Worm (Caenorhabditis elegans): ENCODE data around the gene ZK643.5.

The ZK643.5 gene

DNA sequence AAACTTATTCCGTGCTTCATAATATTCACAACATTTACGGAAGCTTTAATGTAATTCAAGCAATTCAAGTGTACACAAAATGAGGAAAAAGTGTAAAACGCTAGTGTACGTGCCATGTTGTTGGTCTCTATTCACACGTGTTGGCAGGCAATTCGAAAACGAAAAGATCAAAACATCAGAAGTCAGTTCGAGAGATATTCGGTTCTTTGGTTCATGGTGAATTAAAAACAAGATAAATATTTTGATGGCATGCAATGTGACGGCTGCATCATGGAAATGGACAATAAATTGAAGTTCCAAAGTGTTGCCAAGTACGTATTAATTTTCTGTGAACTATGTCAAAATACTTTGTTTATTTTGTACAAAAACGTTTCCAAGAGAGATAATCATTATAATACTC lies 33.9 kb downstream of the ZK643.5 start:
- TF ChIP-seq dao-5 (tag; optimal IDR thresholded peaks at IDR 0.05) (no peak), him-1 (tag; optimal IDR thresholded peaks at IDR 0.05) (no peak), W03F9.2 (tag; optimal IDR thresholded peaks at IDR 0.05) (no peak)

DNA sequence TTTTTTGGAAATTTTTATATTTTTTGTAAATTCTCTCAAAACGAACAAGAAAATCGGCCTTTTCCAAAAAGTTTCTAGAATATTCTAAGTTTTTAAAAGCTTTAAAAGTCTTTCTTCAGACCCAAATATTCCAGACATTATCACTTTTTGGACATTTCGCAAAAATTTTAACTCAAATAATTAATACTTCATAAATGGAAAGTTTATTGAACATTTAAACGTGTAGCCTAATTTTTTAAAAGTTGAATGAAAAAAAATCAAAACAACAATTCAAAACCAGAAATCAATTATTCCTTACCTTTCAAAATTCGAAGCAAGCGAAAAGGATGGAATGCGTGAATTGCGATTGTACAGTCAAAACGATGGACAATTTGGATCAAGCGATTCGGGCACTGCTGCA lies 36.2 kb downstream of the ZK643.5 start, which contains the start of gene ZK637.15:
TSS of gene ZK637.15 (plus strand) at position 301 of the 400 bp plus-strand sequence.
- TF ChIP-seq dao-5 (tag; optimal IDR thresholded peaks at IDR 0.05): no peak
- TF ChIP-seq W03F9.2 (tag; optimal IDR thresholded peaks at IDR 0.05): no peak
- no peak for TF ChIP-seq him-1 (tag; optimal IDR thresholded peaks at IDR 0.05)

DNA sequence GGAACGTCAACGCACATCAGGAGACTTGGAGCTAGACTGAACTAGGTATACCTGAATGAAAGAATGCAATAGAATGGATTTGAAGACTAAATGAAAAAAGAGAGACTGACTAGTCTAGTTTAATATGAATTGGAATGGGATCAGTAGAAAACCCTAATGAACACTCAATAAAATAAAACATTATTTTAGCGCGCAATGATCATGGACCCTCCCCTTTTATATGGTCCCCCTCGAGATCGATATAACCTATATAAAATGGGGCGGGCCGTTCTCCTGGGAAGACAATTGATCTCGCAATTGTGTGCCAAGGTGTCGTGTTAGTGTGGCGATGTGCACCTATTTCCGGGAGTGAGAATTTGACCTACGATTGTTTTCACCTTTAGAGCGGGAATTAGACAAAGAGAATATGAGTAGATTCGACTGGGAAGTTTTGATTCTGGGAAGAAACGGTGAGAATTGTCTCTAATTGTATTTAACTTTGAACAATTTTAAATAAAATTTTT lies 38.1 kb downstream of the ZK643.5 start, which contains the start of gene cdc-25.3:
TSS of gene cdc-25.3 (minus strand) at position 51 of the 503 bp plus-strand sequence.
- no peak for TF ChIP-seq dao-5 (tag; optimal IDR thresholded peaks at IDR 0.05)
- TF ChIP-seq W03F9.2 (tag; optimal IDR thresholded peaks at IDR 0.05): no peak
- no peak for TF ChIP-seq him-1 (tag; optimal IDR thresholded peaks at IDR 0.05)

DNA sequence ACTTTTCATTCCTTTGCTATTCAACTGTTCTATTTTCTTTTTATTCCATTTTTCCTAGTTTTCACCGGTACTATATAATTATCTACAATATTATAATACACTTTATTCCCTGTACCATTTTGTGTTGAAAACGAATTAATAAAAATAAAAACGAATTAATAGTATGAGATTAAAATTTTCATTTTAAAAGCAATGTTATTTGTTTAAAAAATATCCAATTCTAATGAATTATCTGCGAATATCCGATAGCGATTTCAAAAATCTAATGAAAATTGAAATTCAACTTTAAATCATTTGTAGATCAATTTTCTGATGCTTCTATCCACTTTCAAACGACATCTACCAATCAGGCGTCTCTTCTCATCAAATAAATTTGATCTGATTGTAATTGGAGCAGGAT lies 42.5 kb downstream of the ZK643.5 start, which contains the start of gene trxr-2:
TSS of gene trxr-2 (plus strand) at position 301 of the 400 bp plus-strand sequence.
- TF ChIP-seq dao-5 (tag; optimal IDR thresholded peaks at IDR 0.05) (no peak), W03F9.2 (tag; optimal IDR thresholded peaks at IDR 0.05) (no peak), him-1 (tag; optimal IDR thresholded peaks at IDR 0.05) (no peak)

DNA sequence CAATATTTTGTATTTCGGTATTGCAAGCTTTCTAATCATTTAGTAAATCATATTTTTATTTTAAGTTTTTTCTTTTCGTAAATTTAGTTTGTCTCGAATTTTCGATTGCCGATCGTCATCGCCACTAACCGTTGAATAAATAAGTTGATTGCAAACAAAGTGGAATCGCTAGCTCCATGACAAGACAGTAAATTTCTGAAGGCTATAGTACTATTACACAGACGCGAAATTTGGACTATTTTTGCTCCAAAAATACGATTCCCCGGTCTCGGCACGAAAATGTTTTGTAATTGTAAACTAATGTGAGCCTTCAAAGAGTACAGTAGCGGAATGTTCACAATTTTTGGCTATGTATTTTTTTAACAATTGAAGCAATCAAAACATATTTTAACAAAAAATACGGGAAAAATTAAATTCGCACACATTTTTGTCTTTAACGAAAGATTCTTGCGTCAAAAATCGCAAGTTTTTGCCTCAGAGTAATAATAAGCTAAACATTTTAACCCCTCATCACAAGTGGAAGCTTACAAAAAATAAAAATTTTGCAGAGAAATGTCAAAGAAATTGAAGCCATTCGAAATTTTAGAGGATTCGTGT lies 44.3 kb downstream of the ZK643.5 start, which contains the start of gene tpk-1:
TSS of gene tpk-1 (plus strand) at position 547 of the 597 bp plus-strand sequence.
- peak; percentile 26 for TF ChIP-seq him-1 (tag; optimal IDR thresholded peaks at IDR 0.05)
- TF ChIP-seq dao-5 (tag; optimal IDR thresholded peaks at IDR 0.05): no peak

DNA sequence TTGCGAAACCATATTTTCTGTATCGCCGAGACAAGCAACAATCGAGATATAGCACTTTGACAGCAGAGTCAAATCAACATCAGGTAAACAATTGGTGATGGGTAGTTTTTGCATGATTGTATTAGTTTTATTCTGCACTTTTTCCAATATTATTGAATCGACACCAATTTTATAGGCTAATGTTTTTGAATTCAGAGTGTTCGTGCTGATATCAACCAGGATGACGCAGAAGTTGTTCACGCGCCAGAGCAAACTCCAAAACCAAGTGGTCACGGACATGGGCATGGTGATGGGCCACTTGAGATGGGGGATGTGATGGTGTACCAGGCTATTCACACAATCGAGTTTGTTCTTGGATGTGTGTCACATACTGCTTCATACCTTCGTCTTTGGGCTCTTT lies 45.9 kb downstream of the ZK643.5 start:
- TF ChIP-seq dao-5 (tag; optimal IDR thresholded peaks at IDR 0.05): no peak
- no peak for TF ChIP-seq him-1 (tag; optimal IDR thresholded peaks at IDR 0.05)
- no peak for TF ChIP-seq W03F9.2 (tag; optimal IDR thresholded peaks at IDR 0.05)

DNA sequence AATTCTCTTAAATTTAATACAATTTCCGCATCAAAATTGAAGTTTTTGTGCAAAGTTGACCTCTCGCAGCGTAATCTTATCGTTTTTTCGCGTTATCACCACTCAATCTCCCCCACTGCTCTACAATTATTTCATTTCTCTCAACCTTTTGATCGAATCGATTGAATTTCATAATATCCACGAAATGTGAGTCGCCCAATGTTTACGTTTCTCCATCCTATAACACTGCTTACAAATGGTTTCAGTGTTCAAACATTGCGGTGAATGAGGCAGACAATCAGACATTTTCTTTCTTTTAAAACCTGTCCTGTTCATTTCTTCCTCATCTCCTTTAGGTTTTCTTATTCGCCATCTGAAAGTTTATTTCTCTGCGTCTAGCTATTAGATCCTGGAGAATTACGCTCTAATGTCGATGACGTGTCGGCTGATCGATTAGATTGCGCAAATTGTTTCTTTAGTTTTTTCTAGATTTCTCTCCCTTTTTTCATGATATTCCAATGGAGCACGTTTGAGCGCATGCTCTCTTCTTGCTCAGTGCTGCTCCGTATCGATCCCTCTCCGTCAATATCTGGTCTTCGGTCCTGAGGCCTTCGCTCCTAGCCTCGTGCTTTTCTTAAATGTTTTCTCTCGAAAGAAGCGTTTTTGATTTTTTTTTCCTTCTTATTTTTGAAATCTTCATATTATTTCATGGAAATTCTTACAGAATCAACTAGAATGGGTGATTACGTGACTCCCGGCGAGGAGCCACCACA lies 50.9 kb downstream of the ZK643.5 start, which contains the start of gene unc-32:
TSS of gene unc-32 (plus strand) at position 702 of the 752 bp plus-strand sequence.
- TF ChIP-seq dao-5 (tag; optimal IDR thresholded peaks at IDR 0.05) (no peak), him-1 (tag; optimal IDR thresholded peaks at IDR 0.05) (peak; percentile 4), W03F9.2 (tag; optimal IDR thresholded peaks at IDR 0.05) (no peak)

DNA sequence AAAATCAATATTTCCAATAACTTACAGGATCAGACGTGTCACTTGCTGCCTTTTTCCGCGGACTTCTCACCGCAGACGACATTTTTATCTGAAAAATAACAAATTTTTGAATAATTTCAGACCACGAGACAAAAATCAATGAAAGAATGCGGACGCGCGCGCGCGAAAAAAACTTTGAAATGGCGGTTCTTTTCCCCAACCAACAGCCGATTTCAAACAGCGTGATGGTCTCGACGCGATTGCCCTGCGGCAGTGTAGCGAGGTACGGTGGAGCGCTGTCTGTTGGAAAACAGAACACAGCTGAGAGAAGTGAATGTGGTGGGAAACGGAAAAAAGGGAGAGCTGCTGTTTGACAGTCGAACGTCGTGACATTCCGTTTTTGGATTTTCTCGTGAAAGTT lies 52.0 kb downstream of the ZK643.5 start, which contains the start of gene lin-9:
TSS of gene lin-9 (minus strand) at position 88 of the 400 bp plus-strand sequence.
- TF ChIP-seq W03F9.2 (tag; optimal IDR thresholded peaks at IDR 0.05): peak; percentile 97
- TF ChIP-seq dao-5 (tag; optimal IDR thresholded peaks at IDR 0.05): no peak
- peak; percentile 87 for TF ChIP-seq him-1 (tag; optimal IDR thresholded peaks at IDR 0.05)

DNA sequence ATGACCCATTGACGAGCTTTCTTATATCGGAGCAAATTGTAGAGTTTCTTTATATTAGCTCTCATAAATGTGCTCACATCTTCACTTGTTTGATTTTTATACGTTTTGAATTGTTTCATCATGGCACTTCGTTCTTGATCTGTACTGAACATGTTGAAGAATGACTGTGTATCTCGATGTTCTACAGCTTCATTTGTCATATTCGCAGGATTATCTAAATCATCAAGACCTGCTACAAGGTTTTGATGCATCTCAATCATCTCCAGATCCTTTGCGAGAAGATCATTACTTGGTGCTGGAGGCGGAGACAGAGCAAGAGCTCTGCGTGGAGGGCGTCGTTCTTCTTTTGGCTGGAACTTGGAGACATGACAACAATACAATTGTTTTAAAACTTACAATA lies 52.7 kb downstream of the ZK643.5 start:
- TF ChIP-seq him-1 (tag; optimal IDR thresholded peaks at IDR 0.05) (no peak), W03F9.2 (tag; optimal IDR thresholded peaks at IDR 0.05) (no peak), dao-5 (tag; optimal IDR thresholded peaks at IDR 0.05) (no peak)
